Fruit fly (Drosophila melanogaster): ENCODE measurements around the gene CG4619.

CG4619 gene

dm6 chr2L:9966983-9967737, 28.5 kb downstream of the CG4619 start, which contains the start of the genes Dref and RpL13:
Gene Dref (minus strand): TSS chr2L:9967229.
Gene RpL13 (plus strand): TSS chr2L:9967313.
- TF ChIP-seq EcR (GFP tag; optimal IDR thresholded peaks at IDR 0.05) (no peak), usp (GFP tag; optimal IDR thresholded peaks at IDR 0.05) (no peak), pan (optimal IDR thresholded peaks at IDR 0.05) (no peak), CG8478 (optimal IDR thresholded peaks at IDR 0.05) (no peak), Dll (optimal IDR thresholded peaks at IDR 0.05) (no peak), psq (optimal IDR thresholded peaks at IDR 0.05) (no peak)

- TF ChIP-seq psq (optimal IDR thresholded peaks at IDR 0.05) (no peak), EcR (GFP tag; optimal IDR thresholded peaks at IDR 0.05) (no peak), Dll (optimal IDR thresholded peaks at IDR 0.05) (no peak), CG8478 (optimal IDR thresholded peaks at IDR 0.05) (no peak), usp (GFP tag; optimal IDR thresholded peaks at IDR 0.05) (no peak), pan (optimal IDR thresholded peaks at IDR 0.05) (no peak)
These were observed 29.6 kb downstream of the CG4619 start for dm6 chr2L:9968201-9968727.

- no peak for TF ChIP-seq CG8478 (optimal IDR thresholded peaks at IDR 0.05)
- TF ChIP-seq Dll (optimal IDR thresholded peaks at IDR 0.05): no peak
- no peak for TF ChIP-seq psq (optimal IDR thresholded peaks at IDR 0.05)
- TF ChIP-seq EcR (GFP tag; optimal IDR thresholded peaks at IDR 0.05): no peak
- TF ChIP-seq usp (GFP tag; optimal IDR thresholded peaks at IDR 0.05): no peak
- TF ChIP-seq pan (optimal IDR thresholded peaks at IDR 0.05): no peak
These were observed 34.0 kb downstream of the CG4619 start for dm6 chr2L:9972624-9973023.

dm6 chr2L:9981809-9982208, 43.1 kb downstream of the CG4619 start:
- TF ChIP-seq EcR (GFP tag; optimal IDR thresholded peaks at IDR 0.05): no peak
- TF ChIP-seq CG8478 (optimal IDR thresholded peaks at IDR 0.05): no peak
- TF ChIP-seq psq (optimal IDR thresholded peaks at IDR 0.05): no peak
- no peak for TF ChIP-seq pan (optimal IDR thresholded peaks at IDR 0.05)

dm6 chr2L:9982516-9982915, 43.9 kb downstream of the CG4619 start:
- TF ChIP-seq pan (optimal IDR thresholded peaks at IDR 0.05): no peak
- no peak for TF ChIP-seq psq (optimal IDR thresholded peaks at IDR 0.05)

dm6 chr2L:9984078-9984772, 45.6 kb downstream of the CG4619 start, which contains the start of gene bib:
Gene bib (plus strand): TSS chr2L:9984645.
- no peak for TF ChIP-seq pan (optimal IDR thresholded peaks at IDR 0.05)
- TF ChIP-seq psq (optimal IDR thresholded peaks at IDR 0.05): no peak
- TF ChIP-seq usp (GFP tag; optimal IDR thresholded peaks at IDR 0.05): no peak
- no peak for TF ChIP-seq EcR (GFP tag; optimal IDR thresholded peaks at IDR 0.05)
- no peak for TF ChIP-seq Dll (optimal IDR thresholded peaks at IDR 0.05)
- no peak for TF ChIP-seq CG8478 (optimal IDR thresholded peaks at IDR 0.05)

- TF ChIP-seq EcR (GFP tag; optimal IDR thresholded peaks at IDR 0.05) (peak in 1 of 2 experiments; percentile 3), Dll (optimal IDR thresholded peaks at IDR 0.05) (no peak)
These were observed 48.0 kb downstream of the CG4619 start for dm6 chr2L:9986402-9987350.

dm6 chr2L:9988201-9988990, 49.7 kb downstream of the CG4619 start:
- TF ChIP-seq Dll (optimal IDR thresholded peaks at IDR 0.05) (no peak), EcR (GFP tag; optimal IDR thresholded peaks at IDR 0.05) (no peak), CG8478 (optimal IDR thresholded peaks at IDR 0.05) (no peak), pan (optimal IDR thresholded peaks at IDR 0.05) (no peak), psq (optimal IDR thresholded peaks at IDR 0.05) (no peak), usp (GFP tag; optimal IDR thresholded peaks at IDR 0.05) (no peak)

- TF ChIP-seq pan (optimal IDR thresholded peaks at IDR 0.05) (no peak), EcR (GFP tag; optimal IDR thresholded peaks at IDR 0.05) (no peak), psq (optimal IDR thresholded peaks at IDR 0.05) (no peak), Dll (optimal IDR thresholded peaks at IDR 0.05) (no peak), CG8478 (optimal IDR thresholded peaks at IDR 0.05) (no peak), usp (GFP tag; optimal IDR thresholded peaks at IDR 0.05) (no peak)
These were observed 50.6 kb downstream of the CG4619 start for dm6 chr2L:9989275-9989674.

dm6 chr2L:9989846-9990506, 51.3 kb downstream of the CG4619 start:
- no peak for TF ChIP-seq psq (optimal IDR thresholded peaks at IDR 0.05)
- TF ChIP-seq EcR (GFP tag; optimal IDR thresholded peaks at IDR 0.05): no peak
- no peak for TF ChIP-seq Dll (optimal IDR thresholded peaks at IDR 0.05)
- no peak for TF ChIP-seq usp (GFP tag; optimal IDR thresholded peaks at IDR 0.05)
